Fruit fly (Drosophila melanogaster) whole organism, embryonic: ENCODE results near the gene Trl.

Experiments used
- B-H1 ChIP-seq: fragments of 200-800 bp; sonication (Bioruptor generic); IDR thresholded peaks from 3 replicates; pipeline ENCODE4 v1.3.6; 2022; ENCODE audit warnings: missing biosample characterization, missing genetic modification characterization
- Bteb2 ChIP-seq: fragments of 200-800 bp; sonication (Bioruptor generic); optimal IDR thresholded peaks from 2 replicates; lab custom pipeline; 2016; ENCODE audit warnings: missing biosample characterization, missing genetic modification characterization
- CG10959 ChIP-seq: fragments of 200-800 bp; sonication (Bioruptor generic); IDR thresholded peaks from 2 replicates; pipeline ENCODE4 v1.3.6; 2022; ENCODE audit warnings: missing biosample characterization, missing genetic modification characterization
- CG12155 ChIP-seq: fragments of 200-800 bp; sonication (Bioruptor generic); optimal IDR thresholded peaks from 3 replicates; lab custom pipeline; 2016; ENCODE audit warnings: missing biosample characterization, missing genetic modification characterization
- CG12219 ChIP-seq: fragments of 200-800 bp; sonication (Bioruptor generic); optimal IDR thresholded peaks from 3 replicates; lab custom pipeline; 2018; ENCODE audit warnings: missing biosample characterization, mild to moderate bottlenecking, missing genetic modification characterization
- CG12769 ChIP-seq: fragments of 200-800 bp; sonication (Bioruptor generic); optimal IDR thresholded peaks from 2 replicates; lab custom pipeline; 2019; ENCODE audit warnings: missing biosample characterization, mild to moderate bottlenecking, missing genetic modification characterization, moderate library complexity
- CG14050 ChIP-seq: fragments of 200-800 bp; sonication (Bioruptor generic); IDR thresholded peaks from 3 replicates; pipeline ENCODE4 v1.3.6; 2022; ENCODE audit warnings: missing biosample characterization, missing genetic modification characterization
- CG14667 ChIP-seq: fragments of 200-800 bp; sonication (Bioruptor generic); IDR thresholded peaks from 2 replicates; pipeline ENCODE4 v1.3.6; 2022; ENCODE audit warnings: missing biosample characterization, missing genetic modification characterization
- CG15479 ChIP-seq: fragments of 200-800 bp; sonication (Bioruptor generic); optimal IDR thresholded peaks from 3 replicates; lab custom pipeline; 2019; ENCODE audit warnings: missing biosample characterization, mild to moderate bottlenecking, missing genetic modification characterization, moderate library complexity
- CG2120 ChIP-seq: fragments of 200-800 bp; sonication (Bioruptor generic); optimal IDR thresholded peaks from 3 replicates; lab custom pipeline; 2016; ENCODE audit warnings: missing biosample characterization, missing genetic modification characterization
- CG2202 ChIP-seq: fragments of 200-800 bp; sonication (Bioruptor generic); optimal IDR thresholded peaks from 2 replicates; lab custom pipeline; 2018; ENCODE audit warnings: missing biosample characterization, mild to moderate bottlenecking, missing genetic modification characterization
- CG30431 ChIP-seq: fragments of 200-800 bp; sonication (Bioruptor generic); optimal IDR thresholded peaks from 2 replicates; lab custom pipeline; 2017; ENCODE audit warnings: missing biosample characterization, missing genetic modification characterization
- CG31365 ChIP-seq: fragments of 200-800 bp; sonication (Bioruptor generic); optimal IDR thresholded peaks from 2 replicates; lab custom pipeline; 2018; ENCODE audit warnings: missing biosample characterization, mild to moderate bottlenecking, missing genetic modification characterization
- CG32772 ChIP-seq: fragments of 200-800 bp; sonication (Bioruptor generic); IDR thresholded peaks from 2 replicates; pipeline ENCODE4 v1.3.6; 2022; ENCODE audit warnings: missing biosample characterization, missing genetic modification characterization
- CG33213 ChIP-seq: fragments of 200-800 bp; sonication (Bioruptor generic); optimal IDR thresholded peaks from 3 replicates; lab custom pipeline; 2016; ENCODE audit warnings: missing biosample characterization, missing genetic modification characterization
- CG34422 ChIP-seq: fragments of 200-800 bp; sonication (Bioruptor generic); IDR thresholded peaks from 3 replicates; pipeline ENCODE4 v1.3.6; 2022; ENCODE audit warnings: missing biosample characterization, missing genetic modification characterization
- CG6272 ChIP-seq: fragments of 200-800 bp; sonication (Bioruptor generic); IDR thresholded peaks from 2 replicates; pipeline ENCODE4 v1.3.6; 2022; ENCODE audit warnings: missing biosample characterization, missing genetic modification characterization
- CG6689 ChIP-seq: fragments of 200-800 bp; sonication (Bioruptor generic); IDR thresholded peaks from 2 replicates; pipeline ENCODE4 v1.3.6; 2022; ENCODE audit warnings: missing biosample characterization, missing genetic modification characterization
- CG7357 ChIP-seq: fragments of 200-800 bp; sonication (Bioruptor generic); IDR thresholded peaks from 3 replicates; pipeline ENCODE4 v1.3.6; 2022; ENCODE audit warnings: missing biosample characterization, missing genetic modification characterization
- CG7987 ChIP-seq: fragments of 200-800 bp; sonication (Bioruptor generic); optimal IDR thresholded peaks from 2 replicates; lab custom pipeline; 2018; ENCODE audit warnings: missing biosample characterization, mild to moderate bottlenecking, missing genetic modification characterization, moderate library complexity
- CG8290 ChIP-seq, 3 experiments: fragments of 200-800 bp; sonication (Bioruptor generic); optimal IDR thresholded peaks; 2 replicates each; lab custom pipeline; 2016 to 2019; ENCODE audit warnings: missing biosample characterization in 3 of 3, missing genetic modification characterization in 3 of 3, mild to moderate bottlenecking in 2 of 3, moderate library complexity in 1 of 3
- CG8944 ChIP-seq: fragments of 200-800 bp; sonication (Bioruptor generic); optimal IDR thresholded peaks from 3 replicates; lab custom pipeline; 2016; ENCODE audit warnings: missing biosample characterization, missing genetic modification characterization
- CG9876 ChIP-seq: fragments of 200-800 bp; sonication (Bioruptor generic); optimal IDR thresholded peaks from 2 replicates; lab custom pipeline; 2016; ENCODE audit warnings: missing biosample characterization, missing genetic modification characterization
- Deaf1 ChIP-seq: fragments of 200-800 bp; optimal IDR thresholded peaks from 3 replicates; lab custom pipeline; 2019; ENCODE audit warnings: missing biosample characterization, mild to moderate bottlenecking, missing genetic modification characterization, moderate library complexity
- Dip2 ChIP-seq: fragments of 200-800 bp; sonication (Bioruptor generic); IDR thresholded peaks from 2 replicates; pipeline ENCODE4 v1.3.6; 2022; ENCODE audit warnings: missing biosample characterization, missing genetic modification characterization
- Fer1 ChIP-seq: fragments of 200-800 bp; sonication (Bioruptor generic); optimal IDR thresholded peaks from 2 replicates; lab custom pipeline; 2017; ENCODE audit warnings: missing biosample characterization, mild to moderate bottlenecking, missing genetic modification characterization
- Fer2 ChIP-seq: fragments of 200-800 bp; sonication (Bioruptor generic); optimal IDR thresholded peaks from 2 replicates; lab custom pipeline; 2018; ENCODE audit warnings: missing biosample characterization, mild to moderate bottlenecking, missing genetic modification characterization, moderate library complexity
- Hr51 ChIP-seq, 2 experiments: fragments of 200-800 bp; sonication (Bioruptor generic); optimal IDR thresholded peaks; 2 replicates in 1 of 2; 3 replicates in 1 of 2; lab custom pipeline; 2016 to 2018; ENCODE audit warnings: missing biosample characterization in 2 of 2, missing genetic modification characterization in 2 of 2, mild to moderate bottlenecking in 1 of 2, moderate library complexity in 1 of 2
- MTF-1 ChIP-seq: fragments of 200-800 bp; sonication (Bioruptor generic); optimal IDR thresholded peaks from 2 replicates; lab custom pipeline; 2018; ENCODE audit warnings: missing biosample characterization, mild to moderate bottlenecking, missing genetic modification characterization, borderline replicate concordance
- NFAT ChIP-seq: fragments of 200-800 bp; sonication (Bioruptor generic); IDR thresholded peaks from 2 replicates; pipeline ENCODE4 v1.3.6; 2022; ENCODE audit warnings: missing biosample characterization, missing genetic modification characterization
- Neu2 ChIP-seq: fragments of 200-800 bp; sonication (Bioruptor generic); optimal IDR thresholded peaks from 3 replicates; lab custom pipeline; 2016; ENCODE audit warnings: missing biosample characterization, missing genetic modification characterization, borderline replicate concordance
- Sox100B ChIP-seq: fragments of 200-800 bp; sonication (Bioruptor generic); optimal IDR thresholded peaks from 3 replicates; lab custom pipeline; 2018; ENCODE audit warnings: missing biosample characterization, mild to moderate bottlenecking, missing genetic modification characterization
- Sry-δ ChIP-seq: fragments of 200-800 bp; sonication (Bioruptor generic); optimal IDR thresholded peaks from 2 replicates; lab custom pipeline; 2016; ENCODE audit warnings: missing biosample characterization, missing genetic modification characterization
- Tbp ChIP-seq: fragments of >200 bp; optimal IDR thresholded peaks from 2 replicates; lab custom pipeline; 2018; ENCODE audit warnings: missing biosample characterization, missing genetic modification characterization
- abd-A ChIP-seq: fragments of 200-800 bp; sonication (Bioruptor generic); optimal IDR thresholded peaks from 3 replicates; lab custom pipeline; 2019; ENCODE audit warnings: missing biosample characterization, mild to moderate bottlenecking, missing genetic modification characterization, moderate library complexity
- chn ChIP-seq: fragments of 200-800 bp; sonication (Bioruptor generic); optimal IDR thresholded peaks from 2 replicates; lab custom pipeline; 2016; ENCODE audit warnings: missing biosample characterization, missing genetic modification characterization
- cwo ChIP-seq: fragments of 200-800 bp; sonication (Bioruptor generic); optimal IDR thresholded peaks from 3 replicates; lab custom pipeline; 2017; ENCODE audit warnings: missing biosample characterization, missing genetic modification characterization, mild to moderate bottlenecking, moderate library complexity, missing genetic modification reagents
- eyg ChIP-seq: fragments of 200-800 bp; sonication (Bioruptor generic); optimal IDR thresholded peaks from 3 replicates; lab custom pipeline; 2016; ENCODE audit warnings: missing biosample characterization, missing genetic modification characterization
- fd102C ChIP-seq: fragments of 200-800 bp; sonication (Bioruptor generic); optimal IDR thresholded peaks from 2 replicates; lab custom pipeline; 2018; ENCODE audit warnings: missing biosample characterization, mild to moderate bottlenecking, missing genetic modification characterization, moderate library complexity
- gcm2 ChIP-seq: fragments of 200-800 bp; sonication (Bioruptor generic); optimal IDR thresholded peaks from 2 replicates; lab custom pipeline; 2016; ENCODE audit warnings: missing biosample characterization, missing genetic modification characterization
- her ChIP-seq: fragments of 200-800 bp; sonication (Bioruptor generic); optimal IDR thresholded peaks from 2 replicates; lab custom pipeline; 2016; ENCODE audit warnings: missing biosample characterization, missing genetic modification characterization
- hth ChIP-seq: fragments of >200 bp; optimal IDR thresholded peaks from 2 replicates; lab custom pipeline; 2017; ENCODE audit warnings: inconsistent platforms
- jigr1 ChIP-seq: fragments of 200-800 bp; sonication (Bioruptor generic); IDR thresholded peaks from 3 replicates; pipeline ENCODE4 v1.3.6; 2022; ENCODE audit warnings: missing biosample characterization, missing genetic modification characterization
- nerfin-1 ChIP-seq: fragments of 200-800 bp; sonication (Bioruptor generic); optimal IDR thresholded peaks from 3 replicates; lab custom pipeline; 2019; ENCODE audit warnings: missing biosample characterization, mild to moderate bottlenecking, missing genetic modification characterization, moderate library complexity
- nerfin-2 ChIP-seq: fragments of 200-800 bp; sonication (Bioruptor generic); IDR thresholded peaks from 2 replicates; pipeline ENCODE4 v1.3.6; 2022; ENCODE audit warnings: missing biosample characterization, missing genetic modification characterization; ENCODE audit not compliant: partially characterized antibody
- org-1 ChIP-seq: fragments of 200-800 bp; sonication (Bioruptor generic); optimal IDR thresholded peaks from 2 replicates; lab custom pipeline; 2017; ENCODE audit warnings: missing biosample characterization, missing genetic modification characterization
- pros ChIP-seq: fragments of 200-800 bp; sonication (Bioruptor generic); optimal IDR thresholded peaks from 3 replicates; lab custom pipeline; 2019; ENCODE audit warnings: missing biosample characterization, mild to moderate bottlenecking, missing genetic modification characterization, moderate library complexity
- schlank ChIP-seq: fragments of 200-800 bp; sonication (Bioruptor generic); optimal IDR thresholded peaks from 2 replicates; lab custom pipeline; 2018; ENCODE audit warnings: missing biosample characterization, mild to moderate bottlenecking, missing genetic modification characterization
- sens ChIP-seq: fragments of 200-800 bp; sonication (Bioruptor generic); peaks from one replicate; lab custom pipeline; 2016; ENCODE audit warnings: missing biosample characterization, missing genetic modification characterization
- seq ChIP-seq: fragments of 200-800 bp; sonication (Bioruptor generic); IDR thresholded peaks from 2 replicates; pipeline ENCODE4 v1.3.6; 2022; ENCODE audit warnings: missing biosample characterization, missing genetic modification characterization
- sima ChIP-seq: fragments of 200-800 bp; sonication (Bioruptor generic); optimal IDR thresholded peaks from 2 replicates; lab custom pipeline; 2016; ENCODE audit warnings: missing biosample characterization, missing genetic modification characterization
- vvl ChIP-seq: fragments of 200-800 bp; sonication (Bioruptor generic); IDR thresholded peaks from 2 replicates; pipeline ENCODE4 v1.3.6; 2022; ENCODE audit warnings: missing biosample characterization, missing genetic modification characterization

Trl gene

dm6 chr3L:14780187-14780586, 19.3 kb upstream of the Trl start (continued):
- TF ChIP-seq her (GFP tag; lab: Kevin White, UChicago) (no peak), nerfin-1 (peak; percentile 24), CG32772 (GFP tag; lab: Robert Waterston, UW) (no peak), vvl (GFP tag; lab: Robert Waterston, UW) (no peak), Fer1 (peak; percentile 55), MTF-1 (GFP tag; lab: Kevin White, UChicago) (peak; percentile 79), Sry-δ (GFP tag; lab: Kevin White, UChicago) (no peak), CG10959 (GFP tag; lab: Robert Waterston, UW) (0 out of 2 replicates have a peak, but pooled peaks have one; percentile 9), CG6272 (GFP tag; lab: Robert Waterston, UW) (no peak), Dip2 (GFP tag; lab: Robert Waterston, UW) (no peak), sens (GFP tag; lab: Kevin White, UChicago) (peak; percentile 87), CG12769 (peak; percentile 22), CG2202 (tag; lab: Kevin White, UChicago) (peak; percentile 59), Sox100B (GFP tag; lab: Kevin White, UChicago) (peak; percentile 42), CG14050 (GFP tag; lab: Robert Waterston, UW) (no peak), CG6689 (GFP tag; lab: Robert Waterston, UW) (no peak), CG2120 (no peak), pros (GFP tag; lab: Kevin White, UChicago) (no peak), nerfin-2 (GFP tag; lab: Robert Waterston, UW) (no peak), CG30431 (GFP tag; lab: Kevin White, UChicago) (no peak), sima (peak; percentile 6), CG31365 (tag; lab: Kevin White, UChicago) (peak; percentile 27), Neu2 (no peak), jigr1 (GFP tag; lab: Robert Waterston, UW) (no peak), Tbp (no peak), Fer2 (tag; lab: Kevin White, UChicago) (no peak), CG12219 (GFP tag; lab: Kevin White, UChicago) (peak; percentile 24), hth (lab: Kevin White, UChicago) (no peak), CG9876 (no peak), org-1 (GFP tag; lab: Kevin White, UChicago) (peak; percentile 32), Deaf1 (tag; lab: Kevin White, UChicago) (no peak), CG8944 (GFP tag; lab: Kevin White, UChicago) (no peak), Bteb2 (GFP tag; lab: Kevin White, UChicago) (no peak), chn (GFP tag; lab: Kevin White, UChicago) (no peak), CG34422 (no peak), B-H1 (GFP tag; lab: Robert Waterston, UW) (no peak), CG14667 (GFP tag; lab: Robert Waterston, UW) (no peak), abd-A (tag; lab: Kevin White, UChicago) (no peak), NFAT (GFP tag; lab: Robert Waterston, UW) (no peak), schlank (tag; lab: Kevin White, UChicago) (peak; percentile 44), CG7357 (GFP tag; lab: Robert Waterston, UW) (no peak), CG15479 (GFP tag; lab: Kevin White, UChicago) (no peak), seq (GFP tag; lab: Robert Waterston, UW) (peak; percentile 47), Hr51 (GFP tag; optimal IDR thresholded peaks at IDR 0.05; lab: Kevin White, UChicago) (no peak), CG7987 (GFP tag; lab: Kevin White, UChicago) (peak; percentile 75), CG33213 (GFP tag; lab: Kevin White, UChicago) (peak; percentile 10), CG12155 (GFP tag; lab: Kevin White, UChicago) (no peak), cwo (GFP tag; lab: Kevin White, UChicago) (no peak), CG8290 (GFP tag; optimal IDR thresholded peaks at IDR 0.05; lab: Kevin White, UChicago) (peak; percentile 21), CG8290 (tag; optimal IDR thresholded peaks at IDR 0.05; lab: Kevin White, UChicago) (peak; percentile 8 to 63), fd102C (GFP tag; lab: Kevin White, UChicago) (no peak), eyg (GFP tag; lab: Kevin White, UChicago) (no peak), gcm2 (GFP tag; lab: Kevin White, UChicago) (peak; percentile 40)
